Worm (Caenorhabditis elegans) whole organism, mixed stage, embryonic: ENCODE data around the gene mrps-11.

Experiments
- M03D4.4 ChIP-seq: sonication (generic microtip); optimal IDR thresholded peaks from 2 replicates; lab custom pipeline; 2017; ENCODE audit warnings: mild to moderate bottlenecking, missing genetic modification characterization, missing compliant biosample characterization
- bed-3 ChIP-seq: fragments of 200-800 bp; sonication (Bioruptor generic); optimal IDR thresholded peaks from 3 replicates; lab custom pipeline; 2018; ENCODE audit warnings: mild to moderate bottlenecking, missing genetic modification characterization, moderate library complexity, missing compliant biosample characterization
- blmp-1 ChIP-seq: fragments of 150-350 bp; optimal IDR thresholded peaks from 2 replicates; lab custom pipeline; 2014; ENCODE audit warnings: missing biosample characterization, missing genetic modification characterization
- ceh-43 ChIP-seq: fragments of 200-800 bp; sonication (Bioruptor generic); optimal IDR thresholded peaks from 2 replicates; lab custom pipeline; 2018; ENCODE audit warnings: mild to moderate bottlenecking, missing genetic modification characterization, moderate library complexity, missing compliant biosample characterization
- ceh-83 ChIP-seq: fragments of 200-800 bp; sonication (Bioruptor generic); optimal IDR thresholded peaks from 2 replicates; lab custom pipeline; 2018; ENCODE audit warnings: mild to moderate bottlenecking, missing genetic modification characterization, missing compliant biosample characterization
- elt-3 ChIP-seq: fragments of 150-350 bp; optimal IDR thresholded peaks from 2 replicates; lab custom pipeline; 2014; ENCODE audit warnings: missing biosample characterization, missing genetic modification characterization
- lin-13 ChIP-seq: fragments of 150-350 bp; optimal IDR thresholded peaks from 2 replicates; lab custom pipeline; 2014; ENCODE audit warnings: missing biosample characterization, missing genetic modification characterization
- nhr-2 ChIP-seq: fragments of 150-350 bp; optimal IDR thresholded peaks from 2 replicates; lab custom pipeline; 2014; ENCODE audit warnings: missing biosample characterization, missing genetic modification characterization
- nhr-237 ChIP-seq: fragments of 150-350 bp; optimal IDR thresholded peaks from 2 replicates; lab custom pipeline; 2014; ENCODE audit warnings: missing biosample characterization, missing genetic modification characterization
- nhr-28 ChIP-seq: fragments of 150-350 bp; optimal IDR thresholded peaks from 2 replicates; lab custom pipeline; 2014; ENCODE audit warnings: missing biosample characterization, missing genetic modification characterization
- pha-4 ChIP-seq: fragments of 150-350 bp; optimal IDR thresholded peaks from 2 replicates; lab custom pipeline; 2018; ENCODE audit warnings: missing biosample characterization, missing genetic modification reagents, missing genetic modification characterization
- sem-2 ChIP-seq: fragments of 200-800 bp; sonication (Bioruptor generic); optimal IDR thresholded peaks from 2 replicates; lab custom pipeline; 2018; ENCODE audit warnings: mild to moderate bottlenecking, missing genetic modification characterization, missing compliant biosample characterization
- unc-120 ChIP-seq: sonication (generic microtip); optimal IDR thresholded peaks from 2 replicates; lab custom pipeline; 2017; ENCODE audit warnings: missing genetic modification characterization, missing compliant biosample characterization; ENCODE audit not compliant: poor library complexity, severe bottlenecking
- unc-39 ChIP-seq: fragments of 150-350 bp; optimal IDR thresholded peaks from 2 replicates; lab custom pipeline; 2014; ENCODE audit warnings: missing biosample characterization, missing genetic modification characterization
- ztf-11 ChIP-seq: fragments of 150-350 bp; optimal IDR thresholded peaks from 2 replicates; lab custom pipeline; 2014; ENCODE audit warnings: missing biosample characterization, missing genetic modification characterization

mrps-11 gene

DNA sequence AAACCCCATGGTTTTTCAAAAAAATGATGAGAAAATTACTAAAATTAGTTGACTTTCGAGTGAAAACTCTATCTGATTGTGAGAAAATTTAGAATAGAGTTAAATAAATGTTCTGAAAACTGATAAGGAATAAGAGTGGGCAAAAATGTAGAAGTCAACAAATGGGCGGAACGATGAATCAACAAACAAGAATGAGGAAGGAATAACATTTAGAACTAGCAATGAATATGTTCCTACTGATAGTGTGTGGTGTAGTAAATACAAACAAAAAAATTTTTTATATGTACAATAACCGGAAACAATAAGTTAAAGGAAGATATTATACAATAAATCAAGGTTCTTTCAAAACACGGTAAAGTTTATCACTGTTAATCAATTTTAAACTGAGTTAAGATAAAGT, 50.7 kb downstream of the mrps-11 start, which contains the start of gene pals-39:
Gene pals-39, minus strand, starts transcription at position 101 of the 400 bp plus-strand sequence.
- TF ChIP-seq lin-13, result no peak
- TF ChIP-seq pha-4 (tag; lab: Kevin White, UChicago), result no peak
- no peak for TF ChIP-seq bed-3 (GFP tag; lab: Kevin White, UChicago)
- no peak for TF ChIP-seq ztf-11 (tag; lab: Kevin White, UChicago)
- no peak for TF ChIP-seq elt-3
- TF ChIP-seq blmp-1 (tag; lab: Kevin White, UChicago), result no peak
- TF ChIP-seq ceh-43 (GFP tag; lab: Kevin White, UChicago), result no peak
- no peak for TF ChIP-seq nhr-237
- no peak for TF ChIP-seq nhr-28 (tag; lab: Kevin White, UChicago)
- TF ChIP-seq M03D4.4 (tag; lab: Kevin White, UChicago), result no peak
- TF ChIP-seq ceh-83, result no peak
- TF ChIP-seq nhr-2 (tag; lab: Kevin White, UChicago), result no peak
- no peak for TF ChIP-seq unc-39 (tag; lab: Kevin White, UChicago)
- no peak for TF ChIP-seq sem-2 (GFP tag; lab: Kevin White, UChicago)
- no peak for TF ChIP-seq unc-120 (tag; lab: Kevin White, UChicago)
